Fruit fly (Drosophila melanogaster): ENCODE measurements around the gene Tsp.

Tsp gene

dm6 chr2L:6708997-6709662, at the start of gene Tsp (continued):
- TF ChIP-seq da (GFP tag; optimal IDR thresholded peaks at IDR 0.05) (no peak), Oaz (GFP tag; IDR thresholded peaks at IDR 0.05) (no peak), pan (optimal IDR thresholded peaks at IDR 0.05) (no peak), pan (GFP tag; optimal IDR thresholded peaks at IDR 0.05 in 1 of 2, IDR thresholded peaks at IDR 0.05 in 1 of 2) (no peak), ci (GFP tag; IDR thresholded peaks at IDR 0.05) (peak; percentile 17; the same call in 1 of the 3 replicates), hbn (GFP tag; IDR thresholded peaks at IDR 0.05; ENCODE audit: partially characterized antibody) (0 out of 2 replicates have a peak, but pooled peaks have one; percentile 35), Jarid2 (GFP tag; optimal IDR thresholded peaks at IDR 0.05) (peak; percentile 79), dm (GFP tag; optimal IDR thresholded peaks at IDR 0.05) (peak; percentile 68), CG18619 (GFP tag; optimal IDR thresholded peaks at IDR 0.05) (no peak), CG12071 (GFP tag; optimal IDR thresholded peaks at IDR 0.05) (no peak), CG2199 (GFP tag; IDR thresholded peaks at IDR 0.05) (0 out of 3 replicates have a peak, but pooled peaks have one; percentile 51), az2 (GFP tag; optimal IDR thresholded peaks at IDR 0.05) (no peak), Ets65A (GFP tag) (peak; percentile 30), CG7963 (GFP tag; IDR thresholded peaks at IDR 0.05; ENCODE audit: partially characterized antibody) (no peak), CG8924 (tag; optimal IDR thresholded peaks at IDR 0.05) (no peak), CG6765 (GFP tag; optimal IDR thresholded peaks at IDR 0.05) (no peak), otp (GFP tag; IDR thresholded peaks at IDR 0.05) (0 out of 3 replicates have a peak, but pooled peaks have one; percentile 4), HLHmδ (GFP tag; optimal IDR thresholded peaks at IDR 0.05) (no peak), CG15514 (GFP tag; optimal IDR thresholded peaks at IDR 0.05) (peak; percentile 4), croc (GFP tag; conservative IDR thresholded peaks at IDR 0.05) (no peak), Adf1 (GFP tag; IDR thresholded peaks at IDR 0.05) (peak; percentile 95), abd-A (tag; optimal IDR thresholded peaks at IDR 0.05) (peak; percentile 64), rib (GFP tag; IDR thresholded peaks at IDR 0.05) (no peak), Sox100B (GFP tag; optimal IDR thresholded peaks at IDR 0.05) (peak; percentile 5), cwo (GFP tag; optimal IDR thresholded peaks at IDR 0.05) (peak; percentile 66), pzg (GFP tag; optimal IDR thresholded peaks at IDR 0.05) (no peak), pros (GFP tag; optimal IDR thresholded peaks at IDR 0.05) (peak; percentile 31), Ptx1 (GFP tag; IDR thresholded peaks at IDR 0.05) (no peak), Myb (GFP tag; optimal IDR thresholded peaks at IDR 0.05) (no peak), CG7357 (GFP tag; IDR thresholded peaks at IDR 0.05) (no peak), fd64A (GFP tag; optimal IDR thresholded peaks at IDR 0.05) (no peak), CG9609 (GFP tag; optimal IDR thresholded peaks at IDR 0.05) (no peak), Mrtf (GFP tag; IDR thresholded peaks at IDR 0.05) (no peak), H2.0 (GFP tag; IDR thresholded peaks at IDR 0.05) (no peak), CG4707 (GFP tag; optimal IDR thresholded peaks at IDR 0.05) (no peak), vnd (GFP tag; IDR thresholded peaks at IDR 0.05; ENCODE audit: partially characterized antibody) (no peak), ab (GFP tag; optimal IDR thresholded peaks at IDR 0.05) (no peak), Deaf1 (tag; optimal IDR thresholded peaks at IDR 0.05) (peak; percentile 4), B-H2 (GFP tag; optimal IDR thresholded peaks at IDR 0.05) (no peak), CG10267 (tag; optimal IDR thresholded peaks at IDR 0.05) (peak; percentile 1), Rfx (GFP tag; IDR thresholded peaks at IDR 0.05) (0 out of 2 replicates have a peak, but pooled peaks have one; percentile 23), sima (GFP tag; optimal IDR thresholded peaks at IDR 0.05) (no peak), unpg (GFP tag; optimal IDR thresholded peaks at IDR 0.05) (peak; percentile 0), Hr78 (GFP tag; optimal IDR thresholded peaks at IDR 0.05) (no peak), grau (tag; optimal IDR thresholded peaks at IDR 0.05) (peak; percentile 11), Dll (GFP tag; IDR thresholded peaks at IDR 0.05; ENCODE audit: partially characterized antibody) (no peak), CG14667 (GFP tag; IDR thresholded peaks at IDR 0.05) (no peak), CG10147 (GFP tag; optimal IDR thresholded peaks at IDR 0.05) (no peak), CG13894 (tag; optimal IDR thresholded peaks at IDR 0.05) (peak; percentile 13)
